Fruit fly (Drosophila melanogaster): ENCODE measurements around the gene Sfxn1-3.
A peak's percentile ranks its signal among the peaks of the same experiment; 100 is the strongest.

Gene Sfxn1-3

DNA sequence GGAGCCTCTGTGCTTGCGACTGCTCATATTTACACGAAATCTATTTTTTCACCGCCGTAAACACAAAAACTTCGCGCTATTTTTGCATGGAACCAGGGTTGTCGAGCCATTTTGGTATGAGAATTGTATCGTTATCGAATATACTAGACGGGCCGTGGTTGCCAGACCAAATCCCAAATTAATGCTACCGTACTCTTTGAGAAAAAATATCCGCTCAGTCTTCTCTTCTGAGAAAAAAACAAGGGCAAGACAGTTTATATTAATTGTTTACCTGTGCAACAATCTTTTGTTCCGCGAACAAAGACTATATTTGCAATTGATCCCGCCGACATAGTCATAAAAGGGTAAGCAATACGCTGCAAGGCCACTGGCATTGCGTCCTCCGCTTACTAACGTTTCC is 40.8 kb upstream of the Sfxn1-3 start, which contains the start of the genes Skp2 and CG1103 (continued):
- TF ChIP-seq Dp (GFP tag; optimal IDR thresholded peaks at IDR 0.05) (peak; percentile 86), ci (GFP tag; IDR thresholded peaks at IDR 0.05) (0 out of 3 replicates have a peak, but pooled peaks have one; percentile 12), Myb (GFP tag; optimal IDR thresholded peaks at IDR 0.05) (peak; percentile 27), CG10147 (GFP tag; optimal IDR thresholded peaks at IDR 0.05) (no peak), mld (GFP tag; IDR thresholded peaks at IDR 0.05; ENCODE audit: partially characterized antibody) (0 out of 3 replicates have a peak, but pooled peaks have one; percentile 46), CoRest (tag; optimal IDR thresholded peaks at IDR 0.05) (peak; percentile 10), ato (GFP tag; IDR thresholded peaks at IDR 0.05; ENCODE audit: partially characterized antibody) (peak; percentile 43; the same call in 1 of the 2 replicates), CG4820 (GFP tag; optimal IDR thresholded peaks at IDR 0.05) (no peak), CG17359 (tag; optimal IDR thresholded peaks at IDR 0.05) (no peak), CG12942 (GFP tag; optimal IDR thresholded peaks at IDR 0.05) (no peak), CG7987 (GFP tag; optimal IDR thresholded peaks at IDR 0.05) (no peak), Dref (GFP tag; IDR thresholded peaks at IDR 0.05) (peak; percentile 79), HmgZ (tag; optimal IDR thresholded peaks at IDR 0.05) (peak; percentile 41), Dip3 (GFP tag; optimal IDR thresholded peaks at IDR 0.05) (peak; percentile 56), pho (GFP tag; optimal IDR thresholded peaks at IDR 0.05) (no peak), zfh2 (GFP tag; optimal IDR thresholded peaks at IDR 0.05) (no peak), dpn (GFP tag; optimal IDR thresholded peaks at IDR 0.05) (peak; percentile 13 to 16), Hr78 (GFP tag; optimal IDR thresholded peaks at IDR 0.05) (no peak), Sin3A (optimal IDR thresholded peaks at IDR 0.05) (peak; percentile 67), dmrt11E (tag; optimal IDR thresholded peaks at IDR 0.05) (no peak), Sry-β (GFP tag; optimal IDR thresholded peaks at IDR 0.05) (no peak), CG13894 (tag; optimal IDR thresholded peaks at IDR 0.05) (no peak), Hr3 (GFP tag; optimal IDR thresholded peaks at IDR 0.05) (peak; percentile 29), CG6813 (GFP tag; optimal IDR thresholded peaks at IDR 0.05) (no peak), Trl (optimal IDR thresholded peaks at IDR 0.05) (peak in 1 of 2 experiments; percentile 38), Trl (GFP tag; optimal IDR thresholded peaks at IDR 0.05) (no peak), Hr39 (optimal IDR thresholded peaks at IDR 0.05) (no peak), CG9817 (tag; optimal IDR thresholded peaks at IDR 0.05) (no peak), seq (GFP tag; IDR thresholded peaks at IDR 0.05) (no peak), trem (tag; optimal IDR thresholded peaks at IDR 0.05) (peak; percentile 66), HLH4C (GFP tag; IDR thresholded peaks at IDR 0.05; ENCODE audit: partially characterized antibody) (peak; percentile 46; the same call in 1 of the 3 replicates), CG31388 (GFP tag; optimal IDR thresholded peaks at IDR 0.05) (no peak), esg (GFP tag; conservative IDR thresholded peaks at IDR 0.05) (no peak), gcm (GFP tag; optimal IDR thresholded peaks at IDR 0.05) (no peak), ro (GFP tag; IDR thresholded peaks at IDR 0.05) (no peak), gro (GFP tag; optimal IDR thresholded peaks at IDR 0.05) (no peak), CG10366 (GFP tag; IDR thresholded peaks at IDR 0.05) (no peak), Xrp1 (GFP tag; IDR thresholded peaks at IDR 0.05) (no peak), CG17829 (tag; optimal IDR thresholded peaks at IDR 0.05) (peak; percentile 26), lov (optimal IDR thresholded peaks at IDR 0.05) (no peak), lov (GFP tag; IDR thresholded peaks at IDR 0.05) (no peak), CG3847 (GFP tag; IDR thresholded peaks at IDR 0.05) (peak; percentile 75), CG4360 (GFP tag; IDR thresholded peaks at IDR 0.05) (no peak), vvl (GFP tag; IDR thresholded peaks at IDR 0.05) (0 out of 2 replicates have a peak, but pooled peaks have one; percentile 32), Max (GFP tag; optimal IDR thresholded peaks at IDR 0.05) (no peak), CG4617 (GFP tag; optimal IDR thresholded peaks at IDR 0.05; ENCODE audit: borderline replicate concordance) (peak; percentile 72), bowl (GFP tag; IDR thresholded peaks at IDR 0.05) (no peak), p53 (GFP tag; optimal IDR thresholded peaks at IDR 0.05) (peak; percentile 16), CG4328 (GFP tag; optimal IDR thresholded peaks at IDR 0.05) (no peak), gt (GFP tag; IDR thresholded peaks at IDR 0.05) (no peak), CG34224 (GFP tag; IDR thresholded peaks at IDR 0.05; ENCODE audit: partially characterized antibody) (peak; percentile 45; the same call in 2 of the 3 replicates), gfzf (GFP tag; optimal IDR thresholded peaks at IDR 0.05) (peak; percentile 78)
